Worm (Caenorhabditis elegans) whole organism, L4 larva: ENCODE results near the gene grl-7.
A peak's percentile ranks its signal among the peaks of the same experiment; 100 is the strongest.

Experiments used
- F44E2.7 ChIP-seq: fragments of 200-800 bp; sonication (Bioruptor generic); IDR thresholded peaks from 2 replicates; pipeline ENCODE4 v2.1.2; 2022; ENCODE audit warnings: missing genetic modification characterization, missing compliant biosample characterization
- F49E8.2 ChIP-seq: sonication (generic microtip); optimal IDR thresholded peaks from 2 replicates; lab custom pipeline; 2016; ENCODE audit warnings: missing compliant biosample characterization, mild to moderate bottlenecking, missing genetic modification characterization, borderline replicate concordance
- T20F7.1 ChIP-seq: fragments of 200-800 bp; sonication (Bioruptor generic); optimal IDR thresholded peaks from 2 replicates; lab custom pipeline; 2018; ENCODE audit warnings: mild to moderate bottlenecking, missing genetic modification characterization, missing compliant biosample characterization
- T26A8.4 ChIP-seq: fragments of 200-800 bp; sonication (Bioruptor generic); IDR thresholded peaks from 2 replicates; pipeline ENCODE4 v1.3.6; 2022; ENCODE audit warnings: missing genetic modification characterization, missing compliant biosample characterization
- Y5F2A.4 ChIP-seq: fragments of 200-800 bp; sonication (Bioruptor generic); optimal IDR thresholded peaks from 2 replicates; lab custom pipeline; 2018; ENCODE audit warnings: mild to moderate bottlenecking, missing genetic modification characterization, missing compliant biosample characterization
- ZK546.5 ChIP-seq, 2 experiments: sonication (generic microtip); optimal IDR thresholded peaks; 2 replicates each; lab custom pipeline; 2017; ENCODE audit warnings: missing biosample characterization in 2 of 2, missing genetic modification characterization in 2 of 2
- ama-1 ChIP-seq: fragments of 150-350 bp; optimal IDR thresholded peaks from 2 replicates; lab custom pipeline; 2014; ENCODE audit warnings: inconsistent platforms, mixed read lengths
- ceh-20 ChIP-seq: fragments of 200-800 bp; sonication (Bioruptor generic); IDR thresholded peaks from 2 replicates; pipeline ENCODE4 v1.3.6; 2022; ENCODE audit warnings: missing genetic modification reagents, missing genetic modification characterization, missing compliant biosample characterization
- ceh-28 ChIP-seq: fragments of 150-350 bp; optimal IDR thresholded peaks from 2 replicates; lab custom pipeline; 2014; ENCODE audit warnings: missing biosample characterization, missing genetic modification reagents, missing genetic modification characterization
- ceh-62 ChIP-seq: sonication (generic microtip); optimal IDR thresholded peaks from 2 replicates; lab custom pipeline; 2017; ENCODE audit warnings: missing biosample characterization, missing genetic modification characterization
- ces-1 ChIP-seq: fragments of 150-350 bp; sonication (generic microtip); optimal IDR thresholded peaks from 4 replicates; lab custom pipeline; 2014; ENCODE audit warnings: missing biosample characterization, missing genetic modification reagents, missing genetic modification characterization
- ctbp-1 ChIP-seq: fragments of 200-800 bp; sonication (Bioruptor generic); IDR thresholded peaks from 2 replicates; pipeline ENCODE4 v1.3.6; 2022; ENCODE audit warnings: missing genetic modification reagents, missing genetic modification characterization, missing compliant biosample characterization
- daf-12 ChIP-seq: fragments of 150-350 bp; optimal IDR thresholded peaks from 2 replicates; lab custom pipeline; 2014; ENCODE audit warnings: missing biosample characterization, missing genetic modification reagents, missing genetic modification characterization
- daf-16 ChIP-seq, 3 experiments: sonication (generic microtip); optimal IDR thresholded peaks; 2 replicates each; lab custom pipeline; 2016 to 2017; ENCODE audit warnings: missing genetic modification characterization in 3 of 3, missing genetic modification reagents in 3 of 3, mild to moderate bottlenecking in 2 of 3, missing compliant biosample characterization in 2 of 3, missing biosample characterization in 1 of 3, moderate library complexity in 1 of 3
- dmd-8 ChIP-seq: fragments of 200-800 bp; sonication (Bioruptor generic); IDR thresholded peaks from 2 replicates; pipeline ENCODE4 v1.3.6; 2022; ENCODE audit warnings: missing genetic modification characterization, missing compliant biosample characterization
- dpl-1 ChIP-seq: fragments of 150-350 bp; optimal IDR thresholded peaks from 2 replicates; lab custom pipeline; 2014; ENCODE audit warnings: missing biosample characterization, missing genetic modification reagents, missing genetic modification characterization
- duxl-1 ChIP-seq: sonication (generic microtip); optimal IDR thresholded peaks from 2 replicates; lab custom pipeline; 2016; ENCODE audit warnings: mild to moderate bottlenecking, missing genetic modification characterization, moderate library complexity, missing compliant biosample characterization; ENCODE audit not compliant: poor library complexity
- dve-1 ChIP-seq: sonication (generic microtip); optimal IDR thresholded peaks from 2 replicates; lab custom pipeline; 2017; ENCODE audit warnings: antibody characterized with exemption, mild to moderate bottlenecking, missing genetic modification characterization, missing compliant biosample characterization; ENCODE audit not compliant: insufficient read depth
- egl-43 ChIP-seq: fragments of 200-800 bp; sonication (Bioruptor generic); IDR thresholded peaks from 2 replicates; pipeline ENCODE4 v1.3.6; 2022; ENCODE audit warnings: missing genetic modification reagents, missing genetic modification characterization, missing compliant biosample characterization
- fos-1 ChIP-seq: fragments of 150-350 bp; optimal IDR thresholded peaks from 2 replicates; lab custom pipeline; 2014; ENCODE audit warnings: missing biosample characterization, missing genetic modification characterization
- gei-8 ChIP-seq: fragments of 200-800 bp; sonication (Bioruptor generic); optimal IDR thresholded peaks from 2 replicates; lab custom pipeline; 2018; ENCODE audit warnings: mild to moderate bottlenecking, missing genetic modification characterization, missing compliant biosample characterization
- hif-1 ChIP-seq, 2 experiments: sonication (generic microtip); optimal IDR thresholded peaks; 2 replicates each; lab custom pipeline; 2016 to 2017; ENCODE audit warnings: missing compliant biosample characterization in 2 of 2, missing genetic modification characterization in 2 of 2, missing genetic modification reagents in 2 of 2, missing genotype in 2 of 2, mild to moderate bottlenecking in 1 of 2
- hlh-11 ChIP-seq: fragments of 200-800 bp; sonication (Bioruptor generic); optimal IDR thresholded peaks from 2 replicates; lab custom pipeline; 2018; ENCODE audit warnings: mild to moderate bottlenecking, missing genetic modification characterization, missing compliant biosample characterization
- hlh-30 ChIP-seq: sonication (generic microtip); optimal IDR thresholded peaks from 2 replicates; lab custom pipeline; 2017; ENCODE audit warnings: antibody characterized with exemption, mild to moderate bottlenecking, missing genetic modification characterization, missing compliant biosample characterization; ENCODE audit not compliant: insufficient read depth
- hmg-1.1 ChIP-seq: fragments of 200-800 bp; sonication (Bioruptor generic); IDR thresholded peaks from 2 replicates; pipeline ENCODE4 v1.3.6; 2022; ENCODE audit warnings: missing genetic modification reagents, missing genetic modification characterization, missing compliant biosample characterization
- madf-9 ChIP-seq: fragments of 200-800 bp; sonication (Bioruptor generic); conservative IDR thresholded peaks from 2 replicates; pipeline ENCODE4 v1.3.6; 2022; ENCODE audit warnings: missing genetic modification reagents, missing genetic modification characterization, missing compliant biosample characterization
- mdl-1 ChIP-seq, 2 experiments: fragments of 150-350 bp in 1 of 2; sonication (generic microtip) in 1 of 2; optimal IDR thresholded peaks; 2 replicates each; lab custom pipeline; 2014 to 2017; ENCODE audit warnings: missing biosample characterization in 2 of 2, missing genetic modification characterization in 2 of 2
- mes-2 ChIP-seq: sonication (generic microtip); optimal IDR thresholded peaks from 2 replicates; lab custom pipeline; 2016; ENCODE audit warnings: missing genotype, mild to moderate bottlenecking, missing genetic modification characterization, missing compliant biosample characterization; ENCODE audit not compliant: poor library complexity, severe bottlenecking
- nhr-10 ChIP-seq: fragments of 150-350 bp; optimal IDR thresholded peaks from 2 replicates; lab custom pipeline; 2014; ENCODE audit warnings: missing biosample characterization, missing genetic modification characterization
- nhr-102 ChIP-seq: sonication (generic microtip); optimal IDR thresholded peaks from 2 replicates; lab custom pipeline; 2016; ENCODE audit warnings: mild to moderate bottlenecking, missing genetic modification characterization, moderate library complexity, missing compliant biosample characterization
- nhr-28 ChIP-seq: fragments of 150-350 bp; optimal IDR thresholded peaks from 2 replicates; lab custom pipeline; 2014; ENCODE audit warnings: missing biosample characterization, missing genetic modification characterization
- nhr-41 ChIP-seq: fragments of 200-800 bp; sonication (Bioruptor generic); IDR thresholded peaks from 2 replicates; pipeline ENCODE4 v1.3.6; 2022; ENCODE audit warnings: missing genetic modification reagents, missing genetic modification characterization, missing compliant biosample characterization
- nhr-48 ChIP-seq: sonication (generic microtip); optimal IDR thresholded peaks from 2 replicates; lab custom pipeline; 2016; ENCODE audit warnings: mild to moderate bottlenecking, missing genetic modification characterization, missing compliant biosample characterization
- pha-4 ChIP-seq, 2 experiments: fragments of 150-350 bp in 1 of 2; fragments of 200-800 bp in 1 of 2; sonication (Bioruptor generic) in 1 of 2; IDR thresholded peaks in 1 of 2; optimal IDR thresholded peaks in 1 of 2; 2 replicates each; pipeline versions ENCODE4 v1.3.6 to Lab custom; 2014 to 2022; ENCODE audit warnings: missing genetic modification characterization in 2 of 2, missing genetic modification reagents in 2 of 2, missing biosample characterization in 1 of 2, missing compliant biosample characterization in 1 of 2
- pqm-1 ChIP-seq: sonication (generic microtip); optimal IDR thresholded peaks from 2 replicates; lab custom pipeline; 2017; ENCODE audit warnings: missing biosample characterization, missing genetic modification characterization
- sdz-12 ChIP-seq: fragments of 200-800 bp; sonication (Bioruptor generic); optimal IDR thresholded peaks from 2 replicates; lab custom pipeline; 2018; ENCODE audit warnings: mild to moderate bottlenecking, missing genetic modification characterization, missing compliant biosample characterization
- spr-1 ChIP-seq: sonication (generic microtip); optimal IDR thresholded peaks from 2 replicates; lab custom pipeline; 2016; ENCODE audit warnings: mild to moderate bottlenecking, missing genetic modification characterization, missing compliant biosample characterization
- spr-3 ChIP-seq: fragments of 200-800 bp; sonication (Bioruptor generic); optimal IDR thresholded peaks from 2 replicates; lab custom pipeline; 2018; ENCODE audit warnings: mild to moderate bottlenecking, missing genetic modification characterization, missing compliant biosample characterization
- tra-1 ChIP-seq: fragments of 200-800 bp; sonication (Bioruptor generic); IDR thresholded peaks from 2 replicates; pipeline ENCODE4 v1.3.6; 2022; ENCODE audit warnings: missing genetic modification reagents, missing genetic modification characterization, missing compliant biosample characterization
- unc-39 ChIP-seq: sonication (generic microtip); optimal IDR thresholded peaks from 2 replicates; lab custom pipeline; 2017; ENCODE audit warnings: missing biosample characterization, missing genetic modification characterization
- unc-62 ChIP-seq, 3 experiments: fragments of 150-350 bp in 1 of 3; sonication (generic microtip); optimal IDR thresholded peaks in 2 of 3; peaks in 1 of 3; 1 replicate in 1 of 3; 2 replicates in 2 of 3; lab custom pipeline; 2014 to 2017; ENCODE audit warnings: missing biosample characterization in 3 of 3, missing genetic modification characterization in 3 of 3, missing genetic modification reagents in 3 of 3, missing genotype in 1 of 3
- zfp-2 ChIP-seq: sonication (generic microtip); optimal IDR thresholded peaks from 2 replicates; lab custom pipeline; 2016; ENCODE audit warnings: mild to moderate bottlenecking, missing genetic modification characterization, missing compliant biosample characterization
- zfp-3 ChIP-seq: fragments of 200-800 bp; sonication (Bioruptor generic); conservative IDR thresholded peaks from 2 replicates; pipeline ENCODE4 v1.3.6; 2022; ENCODE audit warnings: missing genetic modification reagents, missing genetic modification characterization, missing compliant biosample characterization
- zip-11 ChIP-seq: fragments of 200-800 bp; sonication (Bioruptor generic); IDR thresholded peaks from 2 replicates; pipeline ENCODE4 v1.3.6; 2022; ENCODE audit warnings: missing genetic modification characterization, missing compliant biosample characterization
- ztf-7 ChIP-seq: fragments of 150-350 bp; optimal IDR thresholded peaks from 2 replicates; lab custom pipeline; 2014; ENCODE audit warnings: missing biosample characterization, missing genetic modification characterization

Gene grl-7

ce11 chrV:11379341-11379740, 32.5 kb upstream of the grl-7 start:
- no peak for TF ChIP-seq Y5F2A.4 (GFP tag; lab: Kevin White, UChicago)
- peak; percentile 32; the same call in 1 of the 2 replicates for TF ChIP-seq ceh-20 (GFP tag; lab: Robert Waterston, UW)
- TF ChIP-seq, all 104 proteins: peak for 1

ce11 chrV:11375150-11375792, 28.5 kb upstream of the grl-7 start, which contains the start of gene cnb-1:
Gene cnb-1 (plus strand): TSS chrV:11375742.
- no peak for TF ChIP-seq nhr-10 (tag; lab: Kevin White, UChicago)
- no peak for TF ChIP-seq ZK546.5 (tag; optimal IDR thresholded peaks at IDR 0.05; lab: Kevin White, UChicago)
- TF ChIP-seq F44E2.7 (GFP tag; lab: Robert Waterston, UW): no peak
- TF ChIP-seq egl-43 (GFP tag; lab: Robert Waterston, UW): peak; percentile 73; the same call in 1 of the 2 replicates
- TF ChIP-seq pqm-1 (tag; lab: Kevin White, UChicago): peak; percentile 19
- TF ChIP-seq T26A8.4: 0 out of 2 replicates have a peak, but pooled peaks have one; percentile 36
- TF ChIP-seq mes-2: peak; percentile 29
- TF ChIP-seq duxl-1 (tag; lab: Kevin White, UChicago): no peak
- TF ChIP-seq tra-1 (GFP tag; lab: Robert Waterston, UW): 0 out of 2 replicates have a peak, but pooled peaks have one; percentile 26
- TF ChIP-seq hif-1 (tag; optimal IDR thresholded peaks at IDR 0.05; lab: Kevin White, UChicago): peak in 1 of 2 experiments; percentile 61
- no peak for TF ChIP-seq daf-12 (tag; lab: Kevin White, UChicago)
- TF ChIP-seq hmg-1.1: peak; percentile 75
- no peak for TF ChIP-seq daf-16 (GFP tag; optimal IDR thresholded peaks at IDR 0.05; lab: Kevin White, UChicago)
- peak; percentile 49 for TF ChIP-seq daf-16 (tag; optimal IDR thresholded peaks at IDR 0.05; lab: Kevin White, UChicago)
- TF ChIP-seq ceh-62: no peak
- TF ChIP-seq ama-1 (lab: Kevin White, UChicago): no peak
- peak; percentile 47; the same call in 1 of the 2 replicates for TF ChIP-seq pha-4 (GFP tag; IDR thresholded peaks at IDR 0.05; lab: Robert Waterston, UW)
- TF ChIP-seq pha-4 (tag; optimal IDR thresholded peaks at IDR 0.05; lab: Kevin White, UChicago): no peak
- TF ChIP-seq hlh-30 (tag; lab: Kevin White, UChicago): peak; percentile 84
- TF ChIP-seq nhr-41 (GFP tag; lab: Robert Waterston, UW): no peak
- no peak for TF ChIP-seq hlh-11
- TF ChIP-seq spr-3 (GFP tag; lab: Kevin White, UChicago): no peak
- no peak for TF ChIP-seq zfp-2
- peak; percentile 51 for TF ChIP-seq ceh-28
- no peak for TF ChIP-seq dpl-1 (GFP tag; lab: Kevin White, UChicago)
- no peak for TF ChIP-seq dmd-8 (GFP tag; lab: Robert Waterston, UW)
- no peak for TF ChIP-seq nhr-48 (tag; lab: Kevin White, UChicago)
- no peak for TF ChIP-seq T20F7.1
- TF ChIP-seq gei-8 (GFP tag; lab: Kevin White, UChicago): no peak
- peak; percentile 6 for TF ChIP-seq nhr-28 (tag; lab: Kevin White, UChicago)
- no peak for TF ChIP-seq sdz-12 (GFP tag; lab: Kevin White, UChicago)
- peak; percentile 56 for TF ChIP-seq ztf-7 (tag; lab: Kevin White, UChicago)
- TF ChIP-seq ces-1: peak; percentile 14
- peak in 1 of 2 experiments; percentile 8 for TF ChIP-seq mdl-1 (tag; optimal IDR thresholded peaks at IDR 0.05; lab: Kevin White, UChicago)
- TF ChIP-seq F49E8.2 (tag; lab: Kevin White, UChicago): no peak
- TF ChIP-seq zfp-3: no peak
- no peak for TF ChIP-seq zip-11 (GFP tag; lab: Robert Waterston, UW)
- TF ChIP-seq fos-1 (tag; lab: Kevin White, UChicago): no peak
- TF ChIP-seq spr-1 (tag; lab: Kevin White, UChicago): peak; percentile 3
- no peak for TF ChIP-seq nhr-102 (tag; lab: Kevin White, UChicago)
- peak; percentile 42 for TF ChIP-seq dve-1 (tag; lab: Kevin White, UChicago)
- TF ChIP-seq unc-39: no peak
- peak in 1 of 2 experiments; percentile 91 for TF ChIP-seq unc-62 (GFP tag; optimal IDR thresholded peaks at IDR 0.05 in 1 of 2; lab: Kevin White, UChicago)
- TF ChIP-seq unc-62 (tag; optimal IDR thresholded peaks at IDR 0.05; lab: Kevin White, UChicago): no peak
- no peak for TF ChIP-seq madf-9 (GFP tag; lab: Robert Waterston, UW)
- TF ChIP-seq ctbp-1 (GFP tag; lab: Robert Waterston, UW): 0 out of 2 replicates have a peak, but pooled peaks have one; percentile 59
